Fruit fly (Drosophila melanogaster) ovary, adult (tissue): ENCODE results near the gene Capr.

ENCODE experiments used
- CG17801 ChIP-seq: fragments of 200-800 bp; optimal IDR thresholded peaks from 2 replicates; lab custom pipeline; 2019; ENCODE audit warnings: missing biosample characterization, mild to moderate bottlenecking, missing genetic modification characterization, moderate library complexity; ENCODE audit not compliant: partially characterized antibody

The Capr gene

dm6 chr3L:18637348-18637747 lies 35.8 kb downstream of the Capr start:
- no peak for TF ChIP-seq CG17801 (GFP tag; lab: Kevin White, UChicago)

DNA sequence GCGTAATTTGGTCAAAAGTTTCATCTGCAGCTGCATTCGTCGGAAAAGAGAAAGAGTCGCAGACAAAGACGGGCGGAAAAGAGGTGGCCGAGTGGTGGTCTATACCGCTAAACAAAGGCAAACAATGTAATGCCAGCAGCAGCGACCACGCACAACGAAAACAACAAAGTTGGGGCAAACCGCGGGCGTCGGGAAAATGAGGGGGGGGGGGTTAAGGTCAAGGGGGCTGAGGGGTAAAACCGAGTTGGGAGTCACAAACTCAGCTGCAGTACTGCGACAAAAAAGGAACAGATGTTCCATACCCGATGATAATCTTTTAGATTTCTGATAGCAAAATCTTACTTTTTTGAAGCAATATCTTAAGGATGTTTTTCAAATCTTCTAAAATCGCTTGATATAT lies 36.3 kb downstream of the Capr start:
- TF ChIP-seq CG17801 (GFP tag; lab: Kevin White, UChicago): no peak

DNA sequence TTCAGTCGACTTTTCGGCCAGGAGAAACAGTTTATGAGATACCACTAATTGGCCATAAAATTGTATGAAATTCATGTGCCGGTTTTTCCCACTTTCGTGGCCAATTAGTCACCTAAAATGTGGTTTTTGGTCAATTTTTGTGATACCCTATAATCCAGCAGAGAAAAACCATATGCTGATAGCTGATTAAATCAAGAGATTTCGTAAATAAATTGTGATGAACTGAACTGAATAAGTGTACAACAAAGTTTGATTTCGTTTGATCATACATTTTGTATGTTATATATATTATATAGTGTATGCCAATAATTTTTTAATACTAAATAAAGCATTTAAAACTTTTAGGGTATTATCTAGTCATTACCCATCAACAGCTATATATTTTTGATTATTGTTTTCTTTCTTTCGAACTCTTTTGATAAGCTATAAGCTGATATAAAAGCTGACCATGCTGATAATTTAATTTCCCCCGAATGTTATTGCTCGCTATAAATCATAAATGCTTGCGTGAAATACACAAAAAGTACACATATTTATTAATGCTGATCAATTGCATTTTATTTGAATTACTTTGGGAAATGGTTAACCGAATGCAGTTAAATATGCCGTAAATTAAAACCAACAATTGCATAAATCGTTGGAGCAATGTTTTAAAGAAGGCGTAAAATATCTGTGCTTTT lies 38.2 kb downstream of the Capr start:
- peak; percentile 60 for TF ChIP-seq CG17801 (GFP tag; lab: Kevin White, UChicago)

DNA sequence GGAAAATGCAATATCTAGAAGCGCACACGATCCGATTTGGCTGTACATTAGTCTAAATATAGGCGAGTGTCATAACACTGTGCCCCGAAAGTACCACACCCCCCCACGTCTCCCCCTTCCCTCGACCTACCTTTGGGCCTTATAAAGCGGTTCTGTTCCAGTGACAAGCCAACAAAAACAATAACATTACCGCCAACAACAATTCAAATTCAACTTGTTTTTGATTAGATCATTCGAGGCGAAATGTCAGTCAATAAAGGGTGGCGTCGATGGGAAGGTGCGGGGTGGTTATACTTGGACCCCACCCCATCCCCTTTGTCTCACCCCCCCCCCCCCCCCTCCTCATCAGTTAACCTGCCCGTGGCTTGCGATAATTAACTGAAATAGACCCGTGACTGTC lies 40.0 kb downstream of the Capr start:
- TF ChIP-seq CG17801 (GFP tag; lab: Kevin White, UChicago): no peak

dm6 chr3L:18632187-18632635 lies 40.9 kb downstream of the Capr start:
- no peak for TF ChIP-seq CG17801 (GFP tag; lab: Kevin White, UChicago)

DNA sequence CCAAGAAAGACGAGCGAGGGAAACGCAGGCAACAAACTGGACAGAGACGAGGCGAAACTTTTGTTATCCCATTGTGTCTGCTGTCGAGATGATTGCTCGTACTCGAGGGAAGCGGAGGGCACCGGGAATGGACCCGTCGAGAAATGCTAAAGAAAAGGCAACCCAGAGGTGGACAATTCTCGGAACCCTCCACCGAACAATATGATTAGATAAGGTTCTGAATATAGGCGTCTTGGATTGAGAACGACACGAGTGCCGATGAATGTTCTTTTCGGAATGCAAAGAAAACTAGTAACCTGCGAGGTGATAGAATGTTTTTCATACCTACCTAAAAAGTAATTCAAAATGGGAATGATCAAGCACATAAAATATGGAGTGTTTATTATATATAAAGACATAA lies 43.2 kb downstream of the Capr start:
- TF ChIP-seq CG17801 (GFP tag; lab: Kevin White, UChicago): no peak

dm6 chr3L:18628458-18628857 lies 44.7 kb downstream of the Capr start:
- no peak for TF ChIP-seq CG17801 (GFP tag; lab: Kevin White, UChicago)

DNA sequence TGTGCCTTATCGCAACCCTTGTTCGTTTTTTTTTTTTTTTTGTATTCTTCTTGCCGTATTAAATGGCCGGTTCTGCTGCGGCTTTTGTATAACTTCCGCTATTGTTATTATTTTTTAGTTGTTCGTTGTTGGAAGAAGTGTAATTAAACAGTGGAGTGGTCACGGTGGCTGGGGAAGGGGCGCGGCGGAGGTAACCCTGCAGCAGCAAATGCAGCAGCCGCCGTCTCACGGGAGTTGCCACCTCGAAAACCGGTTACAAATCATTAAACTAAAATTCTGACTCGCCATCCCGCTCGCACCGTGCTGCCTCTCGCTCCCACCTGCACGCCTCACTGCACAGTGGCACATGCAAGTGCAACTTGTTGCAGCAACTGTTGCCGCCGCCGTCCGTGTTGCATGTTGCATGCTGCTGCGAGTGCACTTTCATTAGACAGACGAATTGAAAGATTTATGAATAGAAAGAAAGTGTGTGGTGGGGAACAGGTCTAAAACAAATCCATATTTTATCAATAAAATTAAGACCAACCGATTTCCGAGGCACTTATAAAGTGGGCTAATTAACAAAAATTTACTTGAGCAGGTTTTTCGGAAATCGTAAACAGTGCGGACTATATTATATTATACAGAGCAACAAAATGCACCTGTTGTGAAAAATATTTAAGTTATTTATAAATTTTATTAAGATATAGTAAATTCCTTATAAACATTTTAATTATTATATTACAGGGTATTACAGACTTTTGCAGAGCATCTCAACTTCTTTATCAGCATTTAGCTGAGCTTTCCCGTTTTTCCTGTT lies 45.3 kb downstream of the Capr start:
- no peak for TF ChIP-seq CG17801 (GFP tag; lab: Kevin White, UChicago)

DNA sequence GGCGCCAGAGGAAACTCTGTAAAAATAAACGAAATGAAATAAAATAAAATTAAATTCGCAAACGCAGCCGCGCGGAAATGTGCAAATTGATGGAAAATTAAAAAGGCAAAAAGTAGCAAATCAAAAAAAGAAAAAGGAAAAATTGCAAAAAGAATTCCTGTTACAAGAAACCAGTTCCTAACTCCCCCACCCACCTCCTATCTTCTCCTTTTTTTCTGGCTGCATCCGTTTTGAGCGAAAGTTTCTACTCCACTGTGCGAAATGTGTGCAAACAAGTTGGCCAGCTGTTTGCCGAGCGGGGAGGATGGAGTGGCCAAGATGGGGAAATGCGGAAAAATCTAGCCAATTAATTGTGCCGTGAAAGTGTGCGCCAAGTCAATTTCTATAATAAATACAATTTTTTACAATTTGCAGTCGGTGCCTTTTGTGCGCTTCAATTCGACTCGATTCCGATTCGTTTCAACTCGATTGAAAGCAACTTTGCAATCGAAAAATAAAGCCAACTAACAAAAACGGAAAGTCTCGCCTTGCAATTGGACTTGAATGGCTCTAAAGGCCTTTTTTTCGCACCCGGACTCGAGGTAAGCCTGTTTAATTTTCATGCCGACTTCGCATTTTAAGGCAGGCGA lies 46.6 kb downstream of the Capr start:
- no peak for TF ChIP-seq CG17801 (GFP tag; lab: Kevin White, UChicago)

DNA sequence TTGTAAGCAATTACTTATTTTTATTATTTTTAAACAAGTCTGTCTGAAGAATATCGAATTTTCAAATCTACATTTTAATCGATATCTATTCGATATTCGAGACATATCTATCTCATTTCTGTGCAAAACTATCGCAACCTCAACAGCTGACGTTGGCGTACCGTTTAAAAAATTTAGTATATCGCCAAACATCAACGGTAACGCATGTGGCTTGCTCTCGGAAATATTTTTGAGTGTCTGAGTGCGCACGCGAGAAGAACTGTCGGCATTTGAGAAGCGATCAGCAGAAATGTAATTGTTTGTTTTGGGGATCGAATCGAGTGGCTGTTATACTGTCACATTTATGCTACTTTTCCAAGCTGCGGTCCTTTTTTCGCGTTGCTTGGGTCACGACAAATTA lies 47.3 kb downstream of the Capr start, which contains the start of gene MYPT-75D:
Gene MYPT-75D (plus strand): TSS at position 174 of the 400 bp plus-strand sequence.
- peak; percentile 57 for TF ChIP-seq CG17801 (GFP tag; lab: Kevin White, UChicago)

DNA sequence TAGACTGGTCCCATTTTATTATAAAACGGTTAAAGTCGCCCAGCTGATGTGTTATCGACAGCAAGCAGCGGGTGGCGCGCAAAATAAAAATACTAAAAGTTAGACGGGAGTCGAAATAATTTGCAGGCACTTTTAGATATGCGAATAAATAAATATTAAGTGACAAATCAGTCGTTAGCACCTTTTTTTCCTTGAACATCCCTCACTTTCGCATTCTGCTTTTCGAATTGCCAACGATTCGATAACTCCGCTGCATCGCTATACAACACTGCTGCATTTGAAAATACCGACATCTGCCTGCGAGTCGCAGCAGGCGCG lies 50.7 kb downstream of the Capr start, which contains the start of gene bora:
Gene bora (plus strand): TSS at position 271 of the 318 bp plus-strand sequence.
- TF ChIP-seq CG17801 (GFP tag; lab: Kevin White, UChicago): no peak

DNA sequence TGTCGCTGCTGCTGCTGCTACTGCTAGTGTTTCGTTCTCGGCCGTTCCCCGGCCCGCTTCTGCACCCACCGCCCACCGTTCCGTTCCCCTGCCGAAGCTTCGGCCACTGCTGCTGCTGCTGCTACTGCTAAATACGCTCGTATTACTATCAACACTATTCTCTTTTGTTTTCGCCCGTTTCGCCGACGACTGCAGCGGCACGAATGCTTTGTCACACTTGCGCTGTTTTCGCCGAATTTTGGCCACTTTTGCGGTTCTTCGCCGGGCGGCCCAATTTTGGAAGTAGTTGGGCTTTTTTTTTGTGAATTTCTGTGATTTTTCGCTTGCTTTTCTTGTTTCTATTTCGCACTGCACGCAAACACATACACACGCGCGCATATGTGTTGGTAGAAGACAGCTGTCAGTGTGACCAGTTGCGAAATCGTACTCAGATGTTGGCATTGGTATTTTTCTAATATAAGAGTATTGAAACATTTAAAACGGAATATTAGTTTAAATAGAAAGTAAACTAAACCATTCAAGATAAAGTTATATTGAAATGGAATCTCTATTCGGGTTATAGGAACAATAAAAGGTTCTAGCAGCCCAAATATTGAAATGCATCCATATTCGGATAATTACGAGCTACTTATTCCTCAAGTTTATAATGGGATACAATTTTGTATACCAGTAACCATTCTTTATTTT lies 51.2 kb downstream of the Capr start, which contains the start of gene not:
Gene not (minus strand): TSS at position 395 of the 687 bp plus-strand sequence.
- TF ChIP-seq CG17801 (GFP tag; lab: Kevin White, UChicago): no peak

dm6 chr3L:18620988-18621734 lies 52.0 kb downstream of the Capr start:
- TF ChIP-seq CG17801 (GFP tag; lab: Kevin White, UChicago): no peak
